Worm (Caenorhabditis elegans): ENCODE results near the gene spl-2.

ce11 chrV:9162118-9162729 is 15.5 kb upstream of the spl-2 start:
- no peak for TF ChIP-seq elt-3 (tag; optimal IDR thresholded peaks at IDR 0.05)
- TF ChIP-seq R02D3.7 (tag; optimal IDR thresholded peaks at IDR 0.05), result no peak
- no peak for TF ChIP-seq nhr-237 (tag; optimal IDR thresholded peaks at IDR 0.05)
- no peak for TF ChIP-seq elt-1 (tag; optimal IDR thresholded peaks at IDR 0.05)

Measured in whole organism, L2 larva.